Worm (Caenorhabditis elegans): ENCODE results near the gene srv-19.

DNA sequence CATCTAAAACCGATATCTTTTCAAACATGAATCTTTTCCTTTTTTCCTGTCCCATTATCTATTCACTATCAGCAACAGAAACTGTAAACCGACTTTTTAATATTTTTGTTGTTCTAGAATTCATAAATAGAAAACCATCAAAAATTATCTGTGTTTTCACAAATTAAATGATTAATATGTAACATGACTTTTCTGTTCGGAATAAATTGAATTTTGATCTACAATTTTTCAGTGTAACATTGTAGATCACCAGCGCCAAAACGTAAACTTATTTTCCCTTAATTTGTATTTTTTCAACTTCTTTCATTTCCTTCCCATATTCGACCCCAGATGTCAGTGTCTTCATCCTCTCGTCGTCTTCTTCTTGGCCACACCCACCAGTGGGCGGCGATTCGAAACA lies 17.5 kb upstream of the srv-19 start, which contains the start of gene H04M03.3:
- no peak for TF ChIP-seq mep-1 (tag; optimal IDR thresholded peaks at IDR 0.05)
- no peak for TF ChIP-seq unc-62 (GFP tag; optimal IDR thresholded peaks at IDR 0.05)
- TF ChIP-seq nhr-237 (tag; optimal IDR thresholded peaks at IDR 0.05), result no peak
- no peak for TF ChIP-seq ztf-11 (tag; optimal IDR thresholded peaks at IDR 0.05)
